Worm (Caenorhabditis elegans) whole organism, L1 larva: ENCODE results near the gene nhr-199.
A peak's percentile ranks its signal among the peaks of the same experiment; 100 is the strongest.

Experiments used
- C16A3.4 ChIP-seq: fragments of 150-350 bp; optimal IDR thresholded peaks from 2 replicates; lab custom pipeline; 2014; ENCODE audit warnings: missing biosample characterization, missing genetic modification characterization
- aly-2 ChIP-seq: fragments of 150-350 bp; optimal IDR thresholded peaks from 2 replicates; lab custom pipeline; 2014; ENCODE audit warnings: missing biosample characterization, missing genetic modification characterization
- ceh-8 ChIP-seq: fragments of 200-800 bp; sonication (Bioruptor generic); optimal IDR thresholded peaks from 2 replicates; lab custom pipeline; 2018; ENCODE audit warnings: mild to moderate bottlenecking, missing genetic modification characterization, moderate library complexity, missing compliant biosample characterization
- ceh-82 ChIP-seq, 3 experiments: fragments of 150-350 bp in 1 of 3; sonication (generic microtip) in 2 of 3; optimal IDR thresholded peaks; 2 replicates each; lab custom pipeline; 2014 to 2017; ENCODE audit warnings: missing biosample characterization in 3 of 3, missing genetic modification characterization in 3 of 3
- ceh-90 ChIP-seq: sonication (generic microtip); optimal IDR thresholded peaks from 2 replicates; lab custom pipeline; 2016; ENCODE audit warnings: missing genetic modification characterization, missing compliant biosample characterization
- efl-1 ChIP-seq, 4 experiments: fragments of 150-350 bp; optimal IDR thresholded peaks in 3 of 4; peaks in 1 of 4; 1 replicate in 1 of 4; 2 replicates in 3 of 4; lab custom pipeline; 2014; ENCODE audit warnings: missing biosample characterization in 2 of 4, missing genetic modification characterization in 2 of 4, missing genetic modification reagents in 2 of 4
- egl-27 ChIP-seq, 2 experiments: fragments of 150-350 bp in 1 of 2; sonication (generic microtip); optimal IDR thresholded peaks; 3 replicates each; lab custom pipeline; 2017 to 2018; ENCODE audit warnings: missing biosample characterization in 2 of 2, missing genetic modification characterization in 2 of 2, missing genetic modification reagents in 2 of 2
- elt-2 ChIP-seq: sonication (generic microtip); optimal IDR thresholded peaks from 2 replicates; lab custom pipeline; 2016; ENCODE audit warnings: missing genetic modification characterization, mild to moderate bottlenecking, inconsistent platforms, missing compliant biosample characterization, missing genetic modification reagents
- elt-3 ChIP-seq, 6 experiments: fragments of 150-350 bp in 1 of 6; sonication (generic microtip); optimal IDR thresholded peaks; 2 replicates each; lab custom pipeline; 2017 to 2018; ENCODE audit warnings: missing biosample characterization in 6 of 6, missing genetic modification characterization in 6 of 6, inconsistent platforms in 1 of 6
- fkh-10 ChIP-seq: sonication (generic microtip); optimal IDR thresholded peaks from 2 replicates; lab custom pipeline; 2017; ENCODE audit warnings: missing biosample characterization, missing genetic modification reagents, missing genetic modification characterization
- grh-1 ChIP-seq: fragments of 200-800 bp; sonication (Bioruptor generic); IDR thresholded peaks from 2 replicates; pipeline ENCODE4 v1.3.6; 2022; ENCODE audit warnings: missing genetic modification reagents, missing genetic modification characterization, missing compliant biosample characterization
- hlh-17 ChIP-seq: fragments of 200-800 bp; sonication (Bioruptor generic); optimal IDR thresholded peaks from 2 replicates; lab custom pipeline; 2018; ENCODE audit warnings: missing genetic modification characterization, mild to moderate bottlenecking, missing compliant biosample characterization, moderate library complexity, borderline replicate concordance
- hlh-4 ChIP-seq: sonication (generic microtip); optimal IDR thresholded peaks from 2 replicates; lab custom pipeline; 2016; ENCODE audit warnings: mild to moderate bottlenecking, missing genetic modification characterization, missing compliant biosample characterization
- jun-1 ChIP-seq: fragments of 150-350 bp; optimal IDR thresholded peaks from 2 replicates; lab custom pipeline; 2014; ENCODE audit warnings: missing biosample characterization, missing genetic modification reagents, missing genetic modification characterization
- lin-15B ChIP-seq: fragments of 150-350 bp; sonication (generic microtip); optimal IDR thresholded peaks from 3 replicates; lab custom pipeline; 2014; ENCODE audit warnings: missing biosample characterization, missing genetic modification characterization
- lin-35 ChIP-seq, 2 experiments: fragments of 150-350 bp; optimal IDR thresholded peaks; 2 replicates each; lab custom pipeline; 2014; ENCODE audit warnings: missing biosample characterization in 2 of 2, missing genetic modification characterization in 2 of 2, missing genetic modification reagents in 2 of 2
- lin-39 ChIP-seq: fragments of 150-350 bp; optimal IDR thresholded peaks from 2 replicates; lab custom pipeline; 2014; ENCODE audit warnings: missing biosample characterization, missing genetic modification reagents, missing genetic modification characterization
- lsy-2 ChIP-seq, 2 experiments: fragments of 150-350 bp; optimal IDR thresholded peaks; 2 replicates each; lab custom pipeline; 2014; ENCODE audit warnings: missing biosample characterization in 2 of 2, missing genetic modification characterization in 2 of 2
- mep-1 ChIP-seq: fragments of 150-350 bp; optimal IDR thresholded peaks from 2 replicates; lab custom pipeline; 2014; ENCODE audit warnings: missing biosample characterization, missing genetic modification characterization
- nhr-12 ChIP-seq: sonication (generic microtip); optimal IDR thresholded peaks from 2 replicates; lab custom pipeline; 2017; ENCODE audit warnings: missing biosample characterization, missing genetic modification characterization
- nhr-20 ChIP-seq: sonication (generic microtip); optimal IDR thresholded peaks from 2 replicates; lab custom pipeline; 2016; ENCODE audit warnings: mild to moderate bottlenecking, missing genetic modification characterization, missing compliant biosample characterization
- nhr-28 ChIP-seq: fragments of 150-350 bp; optimal IDR thresholded peaks from 2 replicates; lab custom pipeline; 2014; ENCODE audit warnings: missing biosample characterization, missing genetic modification characterization
- nhr-76 ChIP-seq: sonication (generic microtip); optimal IDR thresholded peaks from 2 replicates; lab custom pipeline; 2017; ENCODE audit warnings: missing biosample characterization, missing genetic modification characterization
- nhr-85 ChIP-seq: sonication (generic microtip); peaks from one replicate; lab custom pipeline; 2016; ENCODE audit warnings: missing genetic modification characterization, inconsistent platforms, missing compliant biosample characterization
- nhr-90 ChIP-seq: sonication (generic microtip); optimal IDR thresholded peaks from 2 replicates; lab custom pipeline; 2016; ENCODE audit warnings: mild to moderate bottlenecking, missing genetic modification characterization, missing compliant biosample characterization; ENCODE audit not compliant: poor library complexity
- skn-1 ChIP-seq: fragments of 150-350 bp; optimal IDR thresholded peaks from 2 replicates; lab custom pipeline; 2014; ENCODE audit warnings: missing biosample characterization, missing genetic modification characterization
- sox-4 ChIP-seq: sonication (generic microtip); optimal IDR thresholded peaks from 2 replicates; lab custom pipeline; 2016; ENCODE audit warnings: missing genetic modification characterization, missing compliant biosample characterization
- swsn-7 ChIP-seq: sonication (generic microtip); optimal IDR thresholded peaks from 2 replicates; lab custom pipeline; 2016; ENCODE audit warnings: missing genetic modification characterization, missing compliant biosample characterization
- tbx-2 ChIP-seq: sonication (generic microtip); optimal IDR thresholded peaks from 2 replicates; lab custom pipeline; 2016; ENCODE audit warnings: missing genetic modification characterization, missing compliant biosample characterization
- tlp-1 ChIP-seq: fragments of 150-350 bp; optimal IDR thresholded peaks from 2 replicates; lab custom pipeline; 2014; ENCODE audit warnings: missing biosample characterization, missing genetic modification characterization
- unc-30 ChIP-seq: sonication (generic microtip); optimal IDR thresholded peaks from 2 replicates; lab custom pipeline; 2017; ENCODE audit warnings: missing biosample characterization, missing genetic modification characterization
- unc-98 ChIP-seq: fragments of 200-800 bp; sonication (Bioruptor generic); IDR thresholded peaks from 2 replicates; pipeline ENCODE4 v1.3.6; 2022; ENCODE audit warnings: missing genetic modification characterization, missing compliant biosample characterization

Gene nhr-199

ce11 chrV:15733020-15733419 is 33.3 kb upstream of the nhr-199 start:
- no peak for TF ChIP-seq elt-2 (tag; lab: Kevin White, UChicago)

- TF ChIP-seq jun-1 (tag; lab: Kevin White, UChicago) (no peak), tbx-2 (tag; lab: Kevin White, UChicago) (no peak), nhr-12 (tag; lab: Kevin White, UChicago) (no peak), tlp-1 (no peak), nhr-20 (tag; lab: Kevin White, UChicago) (no peak), ceh-90 (tag; lab: Kevin White, UChicago) (no peak), egl-27 (tag; optimal IDR thresholded peaks at IDR 0.05; lab: Kevin White, UChicago) (no peak), sox-4 (tag; lab: Kevin White, UChicago) (no peak), C16A3.4 (tag; lab: Kevin White, UChicago) (no peak), ceh-82 (tag; optimal IDR thresholded peaks at IDR 0.05; lab: Kevin White, UChicago) (no peak), aly-2 (tag; lab: Kevin White, UChicago) (no peak), lin-15B (tag; lab: Kevin White, UChicago) (no peak), grh-1 (no peak), mep-1 (tag; lab: Kevin White, UChicago) (no peak)
Measured at ce11 chrV:15732209-15732608, 32.5 kb upstream of the nhr-199 start, which contains the start of gene str-38. Gene str-38 (minus strand): TSS chrV:15732309.

- TF ChIP-seq nhr-85 (tag; lab: Kevin White, UChicago), result no peak
- no peak for TF ChIP-seq unc-30 (tag; lab: Kevin White, UChicago)
- TF ChIP-seq lsy-2 (tag; optimal IDR thresholded peaks at IDR 0.05; lab: Kevin White, UChicago), result no peak
- TF ChIP-seq nhr-28 (tag; lab: Kevin White, UChicago), result no peak
Measured at ce11 chrV:15730459-15730858, 30.8 kb upstream of the nhr-199 start, which contains the start of gene Y6E2A.10. Gene Y6E2A.10 (minus strand): TSS chrV:15730559.

DNA sequence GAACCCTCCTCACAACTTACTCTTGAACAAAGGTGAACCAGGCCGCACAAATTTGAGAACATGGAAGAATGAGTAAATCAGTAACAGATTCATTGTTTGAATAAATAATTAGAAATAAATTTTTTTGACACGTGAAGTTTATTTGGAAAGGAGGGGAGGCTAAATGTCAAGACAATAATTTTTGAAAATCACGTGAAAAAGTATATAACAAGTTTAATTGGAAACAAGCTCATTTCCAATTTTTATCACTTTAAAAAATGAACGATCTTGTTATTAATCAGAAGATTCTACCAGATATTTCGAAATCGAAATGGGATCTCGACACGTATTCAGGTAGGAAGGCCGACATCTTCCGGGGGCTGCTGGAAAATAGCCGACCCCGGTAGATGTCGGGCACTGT is 26.9 kb upstream of the nhr-199 start, which contains the start of the genes irld-57 and sfxn-1.3:
Gene irld-57, minus strand, starts transcription at position 101 of the 400 bp plus-strand sequence.
Gene sfxn-1.3, plus strand, starts transcription at position 232 of the 400 bp plus-strand sequence.
- TF ChIP-seq fkh-10 (no peak), lin-39 (tag; lab: Kevin White, UChicago) (no peak), skn-1 (tag; lab: Kevin White, UChicago) (no peak), ceh-82 (tag; optimal IDR thresholded peaks at IDR 0.05; lab: Kevin White, UChicago) (no peak), nhr-76 (no peak)
- TF ChIP-seq, all 84 proteins: peak for 0

DNA sequence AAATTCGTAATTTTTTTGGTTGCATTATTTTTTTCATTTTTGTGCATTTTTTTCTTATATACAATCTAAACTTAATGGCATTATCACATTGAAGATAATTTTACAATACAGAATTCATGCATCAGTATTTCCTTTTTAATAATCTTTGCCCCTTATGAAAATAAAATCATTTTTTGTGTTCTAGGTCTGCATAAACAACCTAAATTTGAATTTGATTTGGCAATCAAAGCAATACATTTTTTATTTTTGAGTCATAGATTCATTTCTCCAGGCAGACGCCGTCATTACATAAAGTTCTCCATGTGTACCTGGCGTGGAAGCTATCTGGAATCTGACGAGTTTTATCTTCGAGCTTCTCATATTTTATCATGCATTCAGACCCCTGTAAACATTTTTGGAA is 22.2 kb upstream of the nhr-199 start, which contains the start of gene srh-140:
Gene srh-140, plus strand, starts transcription at position 301 of the 400 bp plus-strand sequence.
- no peak for TF ChIP-seq lin-35 (GFP tag; optimal IDR thresholded peaks at IDR 0.05; lab: Kevin White, UChicago)
- no peak for TF ChIP-seq swsn-7
- no peak for TF ChIP-seq tbx-2 (tag; lab: Kevin White, UChicago)
- no peak for TF ChIP-seq elt-3 (tag; optimal IDR thresholded peaks at IDR 0.05; lab: Kevin White, UChicago)
- no peak for TF ChIP-seq unc-98
- no peak for TF ChIP-seq hlh-17 (GFP tag; lab: Kevin White, UChicago)
- TF ChIP-seq efl-1 (optimal IDR thresholded peaks at IDR 0.05; lab: Kevin White, UChicago), result no peak
- TF ChIP-seq efl-1 (GFP tag; optimal IDR thresholded peaks at IDR 0.05 in 1 of 2; lab: Kevin White, UChicago), result no peak
- no peak for TF ChIP-seq C16A3.4 (tag; lab: Kevin White, UChicago)
- TF ChIP-seq nhr-76, result no peak
- no peak for TF ChIP-seq egl-27 (tag; optimal IDR thresholded peaks at IDR 0.05; lab: Kevin White, UChicago)
- TF ChIP-seq nhr-90 (tag; lab: Kevin White, UChicago), result no peak
- no peak for TF ChIP-seq ceh-8
- TF ChIP-seq, all 84 proteins: peak for 0

- no peak for TF ChIP-seq lin-39 (tag; lab: Kevin White, UChicago)
- peak; percentile 95 for TF ChIP-seq hlh-4 (tag; lab: Kevin White, UChicago)
Measured at ce11 chrV:15721431-15721830, 21.7 kb upstream of the nhr-199 start.
